Fruit fly (Drosophila melanogaster): Measurements from ENCODE around the gene CG6106.

DNA sequence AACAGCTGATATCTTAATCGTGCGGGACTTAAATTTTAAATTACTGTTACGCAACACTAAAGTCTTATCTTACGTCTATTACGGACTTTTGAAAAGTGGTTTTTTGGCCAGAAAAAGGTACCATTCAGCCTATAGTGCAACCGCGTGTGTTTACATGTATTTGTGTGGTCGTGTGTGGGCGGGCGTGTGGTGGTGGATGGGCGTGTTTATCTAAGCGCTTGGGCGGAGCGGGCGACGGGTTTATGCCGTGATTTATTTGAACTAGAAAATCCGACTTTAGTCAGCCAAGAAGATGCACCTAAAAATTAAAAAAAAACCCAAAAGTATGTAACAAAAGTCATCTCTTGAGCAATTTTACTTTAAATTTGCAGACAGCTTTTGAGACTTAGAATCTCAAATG lies 4.7 kb downstream of the CG6106 start:
- TF ChIP-seq CG8301 (tag; optimal IDR thresholded peaks at IDR 0.05) (no peak), CG12605 (GFP tag; IDR thresholded peaks at IDR 0.05) (no peak), CG34367 (tag; optimal IDR thresholded peaks at IDR 0.05) (no peak), Ets98B (GFP tag; IDR thresholded peaks at IDR 0.05) (no peak)

Data from whole organism, pupa.